Worm (Caenorhabditis elegans): Measurements from ENCODE around the gene F13E9.16.

DNA sequence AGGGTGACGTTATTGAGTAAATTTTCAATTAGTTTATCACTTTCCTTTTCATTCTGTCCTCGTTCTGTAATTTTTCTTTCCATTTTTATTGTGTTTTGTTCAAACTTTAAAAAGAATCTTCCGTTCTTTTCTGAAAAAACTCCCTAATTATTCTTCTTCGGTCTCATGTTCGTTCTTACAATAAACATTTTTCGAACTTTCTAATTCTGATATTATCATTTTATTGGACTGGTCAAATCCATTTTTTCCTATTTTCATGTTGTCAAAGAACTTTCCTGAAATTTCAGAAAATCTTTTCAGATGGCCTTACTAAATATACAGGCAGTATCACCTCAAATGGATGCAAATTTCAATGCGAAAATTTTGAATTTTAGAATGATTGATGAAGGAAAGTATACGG is 23.2 kb downstream of the F13E9.16 start, which contains the start of gene nish-1:
- TF ChIP-seq nhr-28 (tag; optimal IDR thresholded peaks at IDR 0.05) (no peak), pqm-1 (tag; optimal IDR thresholded peaks at IDR 0.05) (no peak), jun-1 (tag; optimal IDR thresholded peaks at IDR 0.05) (no peak), ama-1 (optimal IDR thresholded peaks at IDR 0.05) (no peak), unc-39 (tag; optimal IDR thresholded peaks at IDR 0.05) (no peak), elt-3 (tag; optimal IDR thresholded peaks at IDR 0.05) (no peak), nfya-1 (tag; optimal IDR thresholded peaks at IDR 0.05; ENCODE audit: insufficient read depth) (no peak), nhr-12 (tag; optimal IDR thresholded peaks at IDR 0.05) (no peak), egl-27 (tag; optimal IDR thresholded peaks at IDR 0.05) (no peak), fkh-10 (GFP tag; optimal IDR thresholded peaks at IDR 0.05) (no peak), tbx-2 (tag; optimal IDR thresholded peaks at IDR 0.05) (no peak)

Measured in whole organism, L3 larva.